Worm (Caenorhabditis elegans) whole organism, late embryonic: Measurements from ENCODE around the gene egl-5.

Experiments used
- ahr-1 ChIP-seq: sonication (generic microtip); optimal IDR thresholded peaks from 2 replicates; lab custom pipeline; 2016; ENCODE audit warnings: missing genetic modification characterization, missing compliant biosample characterization
- ceh-34 ChIP-seq: sonication (generic microtip); optimal IDR thresholded peaks from 2 replicates; lab custom pipeline; 2016; ENCODE audit warnings: mild to moderate bottlenecking, missing genetic modification characterization, missing compliant biosample characterization
- dve-1 ChIP-seq: sonication (generic microtip); optimal IDR thresholded peaks from 2 replicates; lab custom pipeline; 2017; ENCODE audit warnings: antibody characterized with exemption, mild to moderate bottlenecking, missing genetic modification characterization, missing compliant biosample characterization
- ets-4 ChIP-seq: sonication (generic microtip); optimal IDR thresholded peaks from 2 replicates; lab custom pipeline; 2016; ENCODE audit warnings: missing genetic modification characterization, missing compliant biosample characterization
- eyg-1 ChIP-seq: sonication (generic microtip); optimal IDR thresholded peaks from 2 replicates; lab custom pipeline; 2016; ENCODE audit warnings: missing genotype, missing genetic modification characterization, missing compliant biosample characterization
- gmeb-2 ChIP-seq: sonication (generic microtip); optimal IDR thresholded peaks from 2 replicates; lab custom pipeline; 2016; ENCODE audit warnings: missing genetic modification characterization, inconsistent platforms, missing compliant biosample characterization
- nhr-11 ChIP-seq: fragments of 150-350 bp; optimal IDR thresholded peaks from 2 replicates; lab custom pipeline; 2014; ENCODE audit warnings: missing biosample characterization, missing genetic modification characterization
- pha-2 ChIP-seq: sonication (generic microtip); optimal IDR thresholded peaks from 2 replicates; lab custom pipeline; 2017; ENCODE audit warnings: mild to moderate bottlenecking, missing genetic modification characterization, missing compliant biosample characterization
- pha-4 ChIP-seq: fragments of 150-350 bp; optimal IDR thresholded peaks from 2 replicates; lab custom pipeline; 2018; ENCODE audit warnings: missing biosample characterization, missing genetic modification reagents, missing genetic modification characterization
- sox-2 ChIP-seq: fragments of 200-800 bp; sonication (Bioruptor generic); IDR thresholded peaks from 2 replicates; pipeline ENCODE4 v1.3.6; 2022; ENCODE audit warnings: missing genetic modification reagents, missing genetic modification characterization, missing compliant biosample characterization
- syd-9 ChIP-seq: sonication (generic microtip); optimal IDR thresholded peaks from 2 replicates; lab custom pipeline; 2016; ENCODE audit warnings: mild to moderate bottlenecking, missing genetic modification characterization, moderate library complexity, missing compliant biosample characterization
- unc-42 ChIP-seq: sonication (generic microtip); optimal IDR thresholded peaks from 2 replicates; lab custom pipeline; 2016; ENCODE audit warnings: missing genotype, missing genetic modification characterization, missing compliant biosample characterization
- unc-55 ChIP-seq: sonication (generic microtip); optimal IDR thresholded peaks from 2 replicates; lab custom pipeline; 2017; ENCODE audit warnings: missing biosample characterization, missing genetic modification reagents, missing genetic modification characterization
- ztf-16 ChIP-seq: sonication (generic microtip); optimal IDR thresholded peaks from 2 replicates; lab custom pipeline; 2017; ENCODE audit warnings: missing genetic modification characterization, missing compliant biosample characterization

DNA sequence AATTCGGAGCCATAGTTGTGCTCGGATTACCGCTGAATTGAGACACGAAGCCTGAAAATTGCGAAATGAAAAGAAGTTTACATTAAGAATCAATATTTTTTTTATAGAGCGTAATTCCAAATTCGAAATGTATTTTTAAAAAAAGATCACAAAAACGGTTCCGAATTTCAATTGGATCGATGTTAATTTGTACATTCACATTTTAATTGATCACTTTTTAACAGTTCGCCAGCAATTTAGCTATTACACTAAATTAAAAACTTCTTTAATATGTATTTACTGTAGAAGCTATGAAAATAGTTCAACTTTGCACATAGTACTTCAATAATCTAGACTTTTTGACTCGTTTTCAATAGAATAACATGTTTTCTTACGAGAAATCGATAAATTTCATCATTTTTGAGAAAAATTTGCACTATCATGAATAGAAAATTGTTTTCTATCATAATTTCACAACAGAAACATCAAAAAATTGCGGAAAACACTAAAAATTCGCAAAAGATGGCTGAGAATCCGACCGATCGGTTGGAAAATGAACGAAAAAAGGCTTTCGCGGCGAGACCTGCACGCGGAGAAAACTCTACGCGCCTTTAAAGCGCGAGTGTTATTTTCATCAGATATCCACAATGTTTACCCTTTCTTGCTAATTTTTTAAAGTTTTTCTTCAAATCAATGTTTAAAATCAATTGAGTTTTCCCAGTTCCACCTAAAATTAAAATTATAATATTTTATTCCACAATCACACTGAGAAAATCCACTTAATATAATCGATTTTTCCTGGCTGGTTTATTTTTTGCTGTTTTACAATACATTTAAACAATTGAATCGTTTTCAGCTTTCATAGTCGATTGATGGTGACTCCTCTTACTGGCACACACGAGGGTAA, 14.6 kb downstream of the egl-5 start, which contains the start of the genes egl-45 and kcmf-1:
- no peak for TF ChIP-seq unc-55
- TF ChIP-seq pha-2 (tag; lab: Kevin White, UChicago), result no peak
- TF ChIP-seq gmeb-2 (tag; lab: Kevin White, UChicago), result no peak
- TF ChIP-seq unc-42 (tag; lab: Kevin White, UChicago), result no peak
- no peak for TF ChIP-seq ets-4
- TF ChIP-seq ahr-1 (tag; lab: Kevin White, UChicago), result no peak
- TF ChIP-seq nhr-11, result no peak
- TF ChIP-seq syd-9 (tag; lab: Kevin White, UChicago), result no peak
- TF ChIP-seq ceh-34 (tag; lab: Kevin White, UChicago), result no peak
- no peak for TF ChIP-seq ztf-16 (tag; lab: Kevin White, UChicago)
- no peak for TF ChIP-seq sox-2
- no peak for TF ChIP-seq dve-1 (tag; lab: Kevin White, UChicago)
- TF ChIP-seq eyg-1, result no peak
- no peak for TF ChIP-seq pha-4 (tag; lab: Kevin White, UChicago)
